Fruit fly (Drosophila melanogaster) whole organism, embryonic: ENCODE results near the gene CG32121.

Experiments used
- B-H2 ChIP-seq: fragments of 200-800 bp; sonication (Bioruptor generic); optimal IDR thresholded peaks from 2 replicates; lab custom pipeline; 2018; ENCODE audit warnings: missing biosample characterization, mild to moderate bottlenecking, missing genetic modification characterization
- CG11695 ChIP-seq: fragments of 200-800 bp; sonication (Bioruptor generic); IDR thresholded peaks from 3 replicates; pipeline ENCODE4 v1.3.6; 2022; ENCODE audit warnings: missing biosample characterization, missing genetic modification characterization
- CG12299 ChIP-seq: fragments of 200-800 bp; sonication (Bioruptor generic); optimal IDR thresholded peaks from 2 replicates; lab custom pipeline; 2018; ENCODE audit warnings: missing biosample characterization, mild to moderate bottlenecking, missing genetic modification characterization
- CG1233 ChIP-seq: fragments of 200-800 bp; sonication (Bioruptor generic); optimal IDR thresholded peaks from 4 replicates; lab custom pipeline; 2018; ENCODE audit warnings: missing biosample characterization, mild to moderate bottlenecking, missing genetic modification characterization
- CG12659 ChIP-seq: fragments of 200-800 bp; sonication (Bioruptor generic); optimal IDR thresholded peaks from 3 replicates; lab custom pipeline; 2017; ENCODE audit warnings: mild to moderate bottlenecking, missing biosample characterization, missing genetic modification reagents, missing genetic modification characterization
- CG13287 ChIP-seq: fragments of 200-800 bp; sonication (Bioruptor generic); IDR thresholded peaks from 2 replicates; pipeline ENCODE4 v1.3.6; 2022; ENCODE audit warnings: missing biosample characterization, missing genetic modification characterization; ENCODE audit not compliant: partially characterized antibody
- CG14441 ChIP-seq: fragments of 200-800 bp; sonication (Bioruptor generic); IDR thresholded peaks from 2 replicates; pipeline ENCODE4 v1.3.6; 2022; ENCODE audit warnings: missing biosample characterization, missing genetic modification characterization
- CG15073 ChIP-seq: fragments of 200-800 bp; sonication (Bioruptor generic); optimal IDR thresholded peaks from 2 replicates; lab custom pipeline; 2016; ENCODE audit warnings: missing biosample characterization, missing genetic modification characterization
- CG16813 ChIP-seq: fragments of 200-800 bp; sonication (Bioruptor generic); IDR thresholded peaks from 3 replicates; pipeline ENCODE4 v1.3.6; 2022; ENCODE audit warnings: missing biosample characterization, missing genetic modification characterization; ENCODE audit not compliant: partially characterized antibody
- CG2202 ChIP-seq: fragments of 200-800 bp; sonication (Bioruptor generic); optimal IDR thresholded peaks from 2 replicates; lab custom pipeline; 2018; ENCODE audit warnings: missing biosample characterization, mild to moderate bottlenecking, missing genetic modification characterization
- CG2712 ChIP-seq: fragments of 200-800 bp; optimal IDR thresholded peaks from 3 replicates; lab custom pipeline; 2019; ENCODE audit warnings: missing biosample characterization, mild to moderate bottlenecking, missing genetic modification characterization, moderate library complexity
- CG2889 ChIP-seq: fragments of 200-800 bp; sonication (Bioruptor generic); IDR thresholded peaks from 3 replicates; pipeline ENCODE4 v1.3.6; 2022; ENCODE audit warnings: missing biosample characterization, missing genetic modification characterization
- CG3163 ChIP-seq: fragments of 200-800 bp; sonication (Bioruptor generic); optimal IDR thresholded peaks from 3 replicates; lab custom pipeline; 2016; ENCODE audit warnings: missing biosample characterization, missing genetic modification characterization
- CG33213 ChIP-seq: fragments of 200-800 bp; sonication (Bioruptor generic); optimal IDR thresholded peaks from 3 replicates; lab custom pipeline; 2016; ENCODE audit warnings: missing biosample characterization, missing genetic modification characterization
- CG3847 ChIP-seq: fragments of 200-800 bp; sonication (Bioruptor generic); IDR thresholded peaks from 2 replicates; pipeline ENCODE4 v1.3.6; 2022; ENCODE audit warnings: missing biosample characterization, missing genetic modification characterization
- CG6254 ChIP-seq: fragments of 200-800 bp; sonication (Bioruptor generic); optimal IDR thresholded peaks from 3 replicates; lab custom pipeline; 2017; ENCODE audit warnings: mild to moderate bottlenecking, missing biosample characterization, missing genetic modification reagents, missing genetic modification characterization
- CG6272 ChIP-seq: fragments of 200-800 bp; sonication (Bioruptor generic); IDR thresholded peaks from 2 replicates; pipeline ENCODE4 v1.3.6; 2022; ENCODE audit warnings: missing biosample characterization, missing genetic modification characterization
- CG6813 ChIP-seq: fragments of 200-800 bp; sonication (Bioruptor generic); optimal IDR thresholded peaks from 2 replicates; lab custom pipeline; 2017; ENCODE audit warnings: missing biosample characterization, missing genetic modification characterization, mild to moderate bottlenecking, moderate library complexity, missing genetic modification reagents
- CG7963 ChIP-seq: fragments of 200-800 bp; sonication (Bioruptor generic); IDR thresholded peaks from 3 replicates; pipeline ENCODE4 v1.3.6; 2022; ENCODE audit warnings: missing biosample characterization, missing genetic modification characterization; ENCODE audit not compliant: partially characterized antibody
- CG8281 ChIP-seq: fragments of 200-800 bp; sonication (Bioruptor generic); optimal IDR thresholded peaks from 2 replicates; lab custom pipeline; 2018; ENCODE audit warnings: missing biosample characterization, mild to moderate bottlenecking, missing genetic modification characterization, moderate library complexity
- CG9797 ChIP-seq: fragments of 200-800 bp; sonication (Bioruptor generic); optimal IDR thresholded peaks from 3 replicates; lab custom pipeline; 2018; ENCODE audit warnings: missing biosample characterization, mild to moderate bottlenecking, missing genetic modification characterization
- CG9932 ChIP-seq: fragments of 200-800 bp; sonication (Bioruptor generic); IDR thresholded peaks from 2 replicates; pipeline ENCODE4 v1.3.6; 2022; ENCODE audit warnings: missing biosample characterization, missing genetic modification characterization
- CHES-1-like ChIP-seq: fragments of 200-800 bp; sonication (Bioruptor generic); optimal IDR thresholded peaks from 2 replicates; lab custom pipeline; 2016; ENCODE audit warnings: missing biosample characterization, missing genetic modification characterization
- Chrac-16 ChIP-seq: fragments of 200-800 bp; sonication (Bioruptor generic); optimal IDR thresholded peaks from 3 replicates; lab custom pipeline; 2016; ENCODE audit warnings: missing biosample characterization, missing genetic modification characterization
- CrebB ChIP-seq: fragments of 200-800 bp; sonication (Bioruptor generic); optimal IDR thresholded peaks from 3 replicates; lab custom pipeline; 2018; ENCODE audit warnings: missing biosample characterization, mild to moderate bottlenecking, missing genetic modification characterization
- E2f1 ChIP-seq: fragments of 200-800 bp; sonication (Bioruptor generic); IDR thresholded peaks from 2 replicates; pipeline ENCODE4 v1.3.6; 2022; ENCODE audit warnings: missing biosample characterization, missing genetic modification characterization
- Gug ChIP-seq: fragments of 200-800 bp; sonication (Bioruptor generic); IDR thresholded peaks from 4 replicates; pipeline ENCODE4 v1.3.6; 2022; ENCODE audit warnings: missing biosample characterization, missing genetic modification characterization
- HLH3B ChIP-seq: fragments of 200-800 bp; sonication (Bioruptor generic); IDR thresholded peaks from 2 replicates; pipeline ENCODE4 v1.3.6; 2022; ENCODE audit warnings: missing biosample characterization, missing genetic modification characterization
- HLH4C ChIP-seq: fragments of 200-800 bp; sonication (Bioruptor generic); IDR thresholded peaks from 3 replicates; pipeline ENCODE4 v1.3.6; 2022; ENCODE audit warnings: missing biosample characterization, missing genetic modification characterization; ENCODE audit not compliant: partially characterized antibody
- HLH54F ChIP-seq: fragments of 200-800 bp; sonication (Bioruptor generic); optimal IDR thresholded peaks from 3 replicates; lab custom pipeline; 2016; ENCODE audit warnings: missing biosample characterization, missing genetic modification characterization
- Hr78 ChIP-seq, 2 experiments: fragments of 200-800 bp in 1 of 2; fragments of >200 bp in 1 of 2; sonication (Bioruptor generic) in 1 of 2; optimal IDR thresholded peaks; 2 replicates each; lab custom pipeline; 2017 to 2019; ENCODE audit warnings: missing biosample characterization in 2 of 2, missing genetic modification characterization in 2 of 2, mild to moderate bottlenecking in 1 of 2, moderate library complexity in 1 of 2
- Lpt ChIP-seq: fragments of >200 bp; optimal IDR thresholded peaks from 2 replicates; lab custom pipeline; 2018; ENCODE audit warnings: missing biosample characterization, missing genetic modification characterization
- Neu2 ChIP-seq: fragments of 200-800 bp; sonication (Bioruptor generic); optimal IDR thresholded peaks from 3 replicates; lab custom pipeline; 2016; ENCODE audit warnings: missing biosample characterization, missing genetic modification characterization, borderline replicate concordance
- ara ChIP-seq: fragments of 200-800 bp; sonication (Bioruptor generic); IDR thresholded peaks from 2 replicates; pipeline ENCODE4 v1.3.6; 2022; ENCODE audit warnings: missing biosample characterization, missing genetic modification characterization
- cad ChIP-seq: fragments of >200 bp; optimal IDR thresholded peaks from 2 replicates; lab custom pipeline; 2017; ENCODE audit warnings: missing biosample characterization, missing genetic modification characterization
- corto ChIP-seq: fragments of 200-800 bp; sonication (Bioruptor generic); optimal IDR thresholded peaks from 2 replicates; lab custom pipeline; 2016; ENCODE audit warnings: missing biosample characterization, mild to moderate bottlenecking, missing genetic modification characterization, moderate library complexity
- crol ChIP-seq: fragments of 200-800 bp; sonication (Bioruptor generic); IDR thresholded peaks from 2 replicates; pipeline ENCODE4 v1.3.6; 2022; ENCODE audit warnings: missing biosample characterization, missing genetic modification characterization
- ewg ChIP-seq: fragments of 200-800 bp; sonication (Bioruptor generic); optimal IDR thresholded peaks from 3 replicates; lab custom pipeline; 2017; ENCODE audit warnings: mild to moderate bottlenecking, missing biosample characterization, missing genetic modification reagents, missing genetic modification characterization
- gcm ChIP-seq: fragments of 200-800 bp; sonication (Bioruptor generic); optimal IDR thresholded peaks from 2 replicates; lab custom pipeline; 2019; ENCODE audit warnings: missing biosample characterization, mild to moderate bottlenecking, missing genetic modification characterization, moderate library complexity
- gfzf ChIP-seq: fragments of 200-800 bp; sonication (Bioruptor generic); optimal IDR thresholded peaks from 2 replicates; lab custom pipeline; 2016; ENCODE audit warnings: missing biosample characterization, mild to moderate bottlenecking, missing genetic modification characterization, moderate library complexity
- gsb-n ChIP-seq: fragments of 200-800 bp; sonication (Bioruptor generic); optimal IDR thresholded peaks from 3 replicates; lab custom pipeline; 2018; ENCODE audit warnings: missing biosample characterization, mild to moderate bottlenecking, missing genetic modification characterization
- jigr1 ChIP-seq: fragments of 200-800 bp; sonication (Bioruptor generic); IDR thresholded peaks from 3 replicates; pipeline ENCODE4 v1.3.6; 2022; ENCODE audit warnings: missing biosample characterization, missing genetic modification characterization
- ken ChIP-seq: fragments of 200-800 bp; sonication (Bioruptor generic); IDR thresholded peaks from 3 replicates; pipeline ENCODE4 v1.3.6; 2022; ENCODE audit warnings: missing biosample characterization, missing genetic modification characterization
- mirr ChIP-seq: fragments of 200-800 bp; sonication (Bioruptor generic); optimal IDR thresholded peaks from 3 replicates; lab custom pipeline; 2018; ENCODE audit warnings: missing biosample characterization, mild to moderate bottlenecking, missing genetic modification characterization
- onecut ChIP-seq: fragments of 200-800 bp; sonication (Bioruptor generic); IDR thresholded peaks from 2 replicates; pipeline ENCODE4 v1.3.6; 2022; ENCODE audit warnings: missing biosample characterization, missing genetic modification characterization
- phol ChIP-seq: fragments of 200-800 bp; sonication (Bioruptor generic); optimal IDR thresholded peaks from 3 replicates; lab custom pipeline; 2018; ENCODE audit warnings: missing biosample characterization, mild to moderate bottlenecking, missing genetic modification characterization, moderate library complexity
- tna ChIP-seq: fragments of 200-800 bp; sonication (Bioruptor generic); IDR thresholded peaks from 2 replicates; pipeline ENCODE4 v1.3.6; 2022; ENCODE audit warnings: missing biosample characterization, missing genetic modification characterization; ENCODE audit not compliant: partially characterized antibody
- toy ChIP-seq: fragments of 200-800 bp; sonication (Bioruptor generic); IDR thresholded peaks from 2 replicates; pipeline ENCODE4 v1.3.6; 2022; ENCODE audit warnings: missing biosample characterization, missing genetic modification characterization
- trem ChIP-seq: fragments of 200-800 bp; optimal IDR thresholded peaks from 3 replicates; lab custom pipeline; 2019; ENCODE audit warnings: missing biosample characterization, mild to moderate bottlenecking, missing genetic modification characterization, moderate library complexity
- vnd ChIP-seq: fragments of 200-800 bp; sonication (Bioruptor generic); IDR thresholded peaks from 3 replicates; pipeline ENCODE4 v1.3.6; 2022; ENCODE audit warnings: missing biosample characterization, missing genetic modification characterization; ENCODE audit not compliant: partially characterized antibody

The CG32121 gene

dm6 chr3L:13387608-13388007, 34.5 kb downstream of the CG32121 start, which contains the start of gene CG10171 (continued):
- TF ChIP-seq CG13287 (GFP tag; lab: Robert Waterston, UW) = peak; percentile 13; the same call in 1 of the 2 replicates
- TF ChIP-seq CG2202 (tag; lab: Kevin White, UChicago) = no peak
- TF ChIP-seq CG6813 (GFP tag; lab: Kevin White, UChicago) = no peak
- no peak for TF ChIP-seq CG14441 (GFP tag; lab: Robert Waterston, UW)
- TF ChIP-seq ara (GFP tag; lab: Robert Waterston, UW) = no peak
- no peak for TF ChIP-seq corto (GFP tag; lab: Kevin White, UChicago)
- peak in 1 of 2 experiments; percentile 84 for TF ChIP-seq Hr78 (GFP tag; optimal IDR thresholded peaks at IDR 0.05; lab: Kevin White, UChicago)
- TF ChIP-seq Neu2 (GFP tag; lab: Kevin White, UChicago) = no peak
- no peak for TF ChIP-seq HLH4C
- TF ChIP-seq CG12659 = peak; percentile 43
- no peak for TF ChIP-seq Lpt (GFP tag; lab: Kevin White, UChicago)
- TF ChIP-seq onecut = no peak
- TF ChIP-seq E2f1 (GFP tag; lab: Robert Waterston, UW) = 0 out of 2 replicates have a peak, but pooled peaks have one; percentile 6
- peak; percentile 45 for TF ChIP-seq CG9932
- TF ChIP-seq CG6272 (GFP tag; lab: Robert Waterston, UW) = no peak
- no peak for TF ChIP-seq Gug (GFP tag; lab: Robert Waterston, UW)
- TF ChIP-seq CG7963 = 0 out of 3 replicates have a peak, but pooled peaks have one; percentile 19
- TF ChIP-seq toy (GFP tag; lab: Robert Waterston, UW) = no peak
- TF ChIP-seq CG16813 (GFP tag; lab: Robert Waterston, UW) = peak; percentile 38; the same call in 1 of the 3 replicates
- no peak for TF ChIP-seq CG12299 (tag; lab: Kevin White, UChicago)
- no peak for TF ChIP-seq gsb-n
- no peak for TF ChIP-seq HLH3B (GFP tag; lab: Robert Waterston, UW)
- TF ChIP-seq tna = peak; percentile 44; the same call in 1 of the 2 replicates
- no peak for TF ChIP-seq CG11695 (GFP tag; lab: Robert Waterston, UW)
- TF ChIP-seq CG3163 (GFP tag; lab: Kevin White, UChicago) = no peak
- TF ChIP-seq gfzf (GFP tag; lab: Kevin White, UChicago) = peak; percentile 20
- no peak for TF ChIP-seq B-H2 (GFP tag; lab: Kevin White, UChicago)
- TF ChIP-seq CrebB (tag; lab: Kevin White, UChicago) = no peak
- no peak for TF ChIP-seq CG1233 (GFP tag; lab: Kevin White, UChicago)
- peak; percentile 26 for TF ChIP-seq cad (GFP tag; lab: Kevin White, UChicago)
- TF ChIP-seq HLH54F (GFP tag; lab: Kevin White, UChicago) = no peak
- no peak for TF ChIP-seq CG6254 (GFP tag; lab: Kevin White, UChicago)
- TF ChIP-seq CHES-1-like (GFP tag; lab: Kevin White, UChicago) = no peak
- no peak for TF ChIP-seq CG15073 (GFP tag; lab: Kevin White, UChicago)
- TF ChIP-seq crol (GFP tag; lab: Robert Waterston, UW) = no peak
- TF ChIP-seq trem (tag; lab: Kevin White, UChicago) = peak; percentile 20
- TF ChIP-seq CG8281 = no peak
- no peak for TF ChIP-seq gcm (GFP tag; lab: Kevin White, UChicago)
- TF ChIP-seq ewg (GFP tag; lab: Kevin White, UChicago) = no peak
- TF ChIP-seq mirr (GFP tag; lab: Kevin White, UChicago) = no peak
- TF ChIP-seq phol (tag; lab: Kevin White, UChicago) = peak; percentile 11
- TF ChIP-seq Chrac-16 (GFP tag; lab: Kevin White, UChicago) = no peak
- no peak for TF ChIP-seq CG2889 (GFP tag; lab: Robert Waterston, UW)
- peak; percentile 12 for TF ChIP-seq CG2712
- 0 out of 3 replicates have a peak, but pooled peaks have one; percentile 33 for TF ChIP-seq vnd (GFP tag; lab: Robert Waterston, UW)
- peak; percentile 49; the same call in 1 of the 3 replicates for TF ChIP-seq jigr1
- peak; percentile 64; the same call in 1 of the 3 replicates for TF ChIP-seq ken
- TF ChIP-seq CG33213 (GFP tag; lab: Kevin White, UChicago) = no peak
- TF ChIP-seq CG9797 = no peak
- TF ChIP-seq CG3847 = peak; percentile 89
